Worm (Caenorhabditis elegans) whole organism, L3 larva: ENCODE measurements around the gene C03B1.3.

ENCODE experiments used
- R02D3.7 ChIP-seq: fragments of 150-350 bp; optimal IDR thresholded peaks from 2 replicates; lab custom pipeline; 2014; ENCODE audit warnings: missing biosample characterization, missing genetic modification characterization
- aly-2 ChIP-seq: fragments of 150-350 bp; optimal IDR thresholded peaks from 2 replicates; lab custom pipeline; 2014; ENCODE audit warnings: missing biosample characterization, missing genetic modification characterization
- ceh-28 ChIP-seq: fragments of 150-350 bp; optimal IDR thresholded peaks from 2 replicates; lab custom pipeline; 2014; ENCODE audit warnings: missing biosample characterization, missing genetic modification reagents, missing genetic modification characterization
- ceh-82 ChIP-seq: fragments of 150-350 bp; optimal IDR thresholded peaks from 2 replicates; lab custom pipeline; 2014; ENCODE audit warnings: missing biosample characterization, missing genetic modification characterization
- ceh-9 ChIP-seq: sonication (generic microtip); optimal IDR thresholded peaks from 2 replicates; lab custom pipeline; 2018; ENCODE audit warnings: missing biosample characterization, missing genetic modification characterization
- daf-12 ChIP-seq: fragments of 150-350 bp; optimal IDR thresholded peaks from 2 replicates; lab custom pipeline; 2014; ENCODE audit warnings: missing biosample characterization, missing genetic modification reagents, missing genetic modification characterization
- egl-5 ChIP-seq: fragments of 150-350 bp; optimal IDR thresholded peaks from 2 replicates; lab custom pipeline; 2017; ENCODE audit warnings: missing biosample characterization, missing genetic modification reagents, missing genetic modification characterization, inconsistent platforms
- elt-1 ChIP-seq: fragments of 150-350 bp; optimal IDR thresholded peaks from 2 replicates; lab custom pipeline; 2014; ENCODE audit warnings: missing biosample characterization, missing genetic modification characterization
- elt-3 ChIP-seq, 3 experiments: fragments of 150-350 bp in 1 of 3; sonication (generic microtip) in 2 of 3; optimal IDR thresholded peaks; 2 replicates in 2 of 3; 4 replicates in 1 of 3; lab custom pipeline; 2014 to 2017; ENCODE audit warnings: missing biosample characterization in 3 of 3, missing genetic modification characterization in 3 of 3
- eor-1 ChIP-seq, 2 experiments: fragments of 150-350 bp; optimal IDR thresholded peaks; 2 replicates each; lab custom pipeline; 2014 to 2018; ENCODE audit warnings: missing biosample characterization in 2 of 2, missing genetic modification characterization in 2 of 2
- fkh-2 ChIP-seq: fragments of 150-350 bp; optimal IDR thresholded peaks from 2 replicates; lab custom pipeline; 2014; ENCODE audit warnings: missing biosample characterization, missing genetic modification reagents, missing genetic modification characterization
- fos-1 ChIP-seq: fragments of 150-350 bp; optimal IDR thresholded peaks from 2 replicates; lab custom pipeline; 2014; ENCODE audit warnings: missing biosample characterization, missing genetic modification characterization
- hmg-11 ChIP-seq: sonication (generic microtip); optimal IDR thresholded peaks from 2 replicates; lab custom pipeline; 2016; ENCODE audit warnings: missing genetic modification characterization, missing compliant biosample characterization
- jun-1 ChIP-seq: fragments of 150-350 bp; optimal IDR thresholded peaks from 2 replicates; lab custom pipeline; 2014; ENCODE audit warnings: missing biosample characterization, missing genetic modification reagents, missing genetic modification characterization
- lin-39 ChIP-seq: fragments of 150-350 bp; optimal IDR thresholded peaks from 2 replicates; lab custom pipeline; 2018; ENCODE audit warnings: missing biosample characterization, missing genetic modification reagents, missing genetic modification characterization
- lsy-12 ChIP-seq: sonication (generic microtip); optimal IDR thresholded peaks from 2 replicates; lab custom pipeline; 2016; ENCODE audit warnings: mild to moderate bottlenecking, missing genetic modification characterization, missing compliant biosample characterization
- mdl-1 ChIP-seq: fragments of 150-350 bp; optimal IDR thresholded peaks from 2 replicates; lab custom pipeline; 2014; ENCODE audit warnings: missing biosample characterization, missing genetic modification characterization
- mml-1 ChIP-seq: fragments of 150-350 bp; sonication (generic microtip); optimal IDR thresholded peaks from 3 replicates; lab custom pipeline; 2014; ENCODE audit warnings: missing biosample characterization, missing genetic modification characterization
- nfya-1 ChIP-seq: sonication (generic microtip); optimal IDR thresholded peaks from 2 replicates; lab custom pipeline; 2017; ENCODE audit warnings: missing genetic modification characterization, mild to moderate bottlenecking, missing compliant biosample characterization, antibody characterized with exemption, moderate library complexity; ENCODE audit not compliant: insufficient read depth
- nhr-23 ChIP-seq: fragments of 150-350 bp; optimal IDR thresholded peaks from 2 replicates; lab custom pipeline; 2014; ENCODE audit warnings: missing biosample characterization, missing genetic modification reagents, missing genetic modification characterization
- nhr-237 ChIP-seq: fragments of 150-350 bp; optimal IDR thresholded peaks from 2 replicates; lab custom pipeline; 2014; ENCODE audit warnings: missing biosample characterization, missing genetic modification characterization
- nhr-25 ChIP-seq: sonication (generic microtip); optimal IDR thresholded peaks from 2 replicates; lab custom pipeline; 2017; ENCODE audit warnings: missing biosample characterization, missing genetic modification characterization
- nhr-28 ChIP-seq: fragments of 150-350 bp; optimal IDR thresholded peaks from 2 replicates; lab custom pipeline; 2014; ENCODE audit warnings: missing biosample characterization, missing genetic modification characterization
- nhr-67 ChIP-seq: fragments of 150-350 bp; optimal IDR thresholded peaks from 2 replicates; lab custom pipeline; 2014; ENCODE audit warnings: missing biosample characterization, missing genetic modification characterization
- nhr-76 ChIP-seq: fragments of 150-350 bp; sonication (generic microtip); optimal IDR thresholded peaks from 5 replicates; lab custom pipeline; 2014; ENCODE audit warnings: missing biosample characterization, missing genetic modification characterization
- nhr-77 ChIP-seq: fragments of 150-350 bp; optimal IDR thresholded peaks from 2 replicates; lab custom pipeline; 2014; ENCODE audit warnings: missing biosample characterization, missing genetic modification characterization
- pha-4 ChIP-seq: fragments of 150-350 bp; optimal IDR thresholded peaks from 2 replicates; lab custom pipeline; 2014; ENCODE audit warnings: missing biosample characterization, missing genetic modification reagents, missing genetic modification characterization
- skn-1 ChIP-seq: fragments of 150-350 bp; optimal IDR thresholded peaks from 2 replicates; lab custom pipeline; 2014; ENCODE audit warnings: missing biosample characterization, missing genetic modification characterization
- tbx-2 ChIP-seq: sonication (generic microtip); optimal IDR thresholded peaks from 2 replicates; lab custom pipeline; 2016; ENCODE audit warnings: mild to moderate bottlenecking, missing genetic modification characterization, missing compliant biosample characterization
- unc-39 ChIP-seq: sonication (generic microtip); optimal IDR thresholded peaks from 4 replicates; lab custom pipeline; 2017; ENCODE audit warnings: missing biosample characterization, missing genetic modification characterization
- zag-1 ChIP-seq: fragments of 150-350 bp; optimal IDR thresholded peaks from 2 replicates; lab custom pipeline; 2014; ENCODE audit warnings: missing biosample characterization, missing genetic modification characterization
- ztf-11 ChIP-seq: fragments of 150-350 bp; optimal IDR thresholded peaks from 2 replicates; lab custom pipeline; 2014; ENCODE audit warnings: missing biosample characterization, missing genetic modification characterization
- ztf-4 ChIP-seq: fragments of 150-350 bp; optimal IDR thresholded peaks from 2 replicates; lab custom pipeline; 2014; ENCODE audit warnings: missing biosample characterization, missing genetic modification characterization

The C03B1.3 gene

ce11 chrX:6320887-6321286 lies 44.9 kb upstream of the C03B1.3 start (continued):
- TF ChIP-seq zag-1 (no peak), nhr-76 (tag; lab: Kevin White, UChicago) (no peak), R02D3.7 (tag; lab: Kevin White, UChicago) (no peak), mdl-1 (tag; lab: Kevin White, UChicago) (no peak), nhr-67 (no peak), ceh-9 (tag; lab: Kevin White, UChicago) (no peak)

ce11 chrX:6321380-6321779 lies 44.4 kb upstream of the C03B1.3 start:
- TF ChIP-seq ceh-82 (no peak), elt-1 (tag; lab: Kevin White, UChicago) (peak; percentile 59)

DNA sequence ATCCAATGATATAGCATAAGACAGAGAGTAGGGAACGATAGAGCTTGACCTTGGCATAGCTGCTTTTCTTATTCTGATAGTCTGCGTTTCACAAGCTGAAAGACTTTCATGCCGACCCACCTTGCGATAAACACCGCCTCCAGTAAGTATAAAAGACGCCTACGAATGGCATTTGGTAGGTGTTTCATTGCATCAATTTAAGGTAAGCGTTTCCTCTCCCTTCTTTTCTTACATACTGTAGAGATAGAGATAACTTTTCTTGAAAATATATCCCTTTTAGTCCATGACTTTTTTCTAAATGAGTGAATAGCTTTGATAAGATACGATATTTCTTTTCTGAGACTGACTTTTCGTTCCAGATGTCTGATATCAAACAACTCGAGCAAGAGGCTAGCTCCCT lies 42.7 kb upstream of the C03B1.3 start, which contains the start of gene col-167:
Gene col-167 (plus strand): TSS at position 360 of the 400 bp plus-strand sequence.
- TF ChIP-seq nhr-25, result peak; percentile 77
- no peak for TF ChIP-seq tbx-2
- no peak for TF ChIP-seq nhr-237 (tag; lab: Kevin White, UChicago)
- TF ChIP-seq elt-3 (tag; optimal IDR thresholded peaks at IDR 0.05; lab: Kevin White, UChicago), result no peak
- TF ChIP-seq nfya-1 (tag; lab: Kevin White, UChicago), result peak; percentile 11
- no peak for TF ChIP-seq mdl-1 (tag; lab: Kevin White, UChicago)
- no peak for TF ChIP-seq fkh-2
- no peak for TF ChIP-seq lin-39 (tag; lab: Kevin White, UChicago)
- TF ChIP-seq ceh-82, result no peak
- peak; percentile 1 for TF ChIP-seq nhr-23
- no peak for TF ChIP-seq jun-1
- no peak for TF ChIP-seq hmg-11 (tag; lab: Kevin White, UChicago)
- TF ChIP-seq nhr-28 (tag; lab: Kevin White, UChicago), result no peak
- TF ChIP-seq skn-1 (tag; lab: Kevin White, UChicago), result no peak
- TF ChIP-seq nhr-77, result no peak
- no peak for TF ChIP-seq nhr-67
- no peak for TF ChIP-seq ztf-11 (tag; lab: Kevin White, UChicago)
- TF ChIP-seq ztf-4 (tag; lab: Kevin White, UChicago), result no peak
- TF ChIP-seq mml-1 (tag; lab: Kevin White, UChicago), result no peak

- peak; percentile 35 for TF ChIP-seq ceh-28 (tag; lab: Kevin White, UChicago)
- peak; percentile 55 for TF ChIP-seq aly-2 (tag; lab: Kevin White, UChicago)
- peak; percentile 31 for TF ChIP-seq R02D3.7 (tag; lab: Kevin White, UChicago)
- TF ChIP-seq tbx-2, result peak; percentile 14
- TF ChIP-seq, all 47 proteins: peak for 4; not testable (repeated sequence) for 43
These were observed 41.5 kb upstream of the C03B1.3 start for ce11 chrX:6324124-6324893.

ce11 chrX:6326088-6326487 lies 39.7 kb upstream of the C03B1.3 start, which contains the start of gene col-168:
Gene col-168, plus strand, starts transcription at chrX:6326388.
- TF ChIP-seq ceh-28 (tag; lab: Kevin White, UChicago) (no peak), jun-1 (no peak), nhr-67 (no peak), zag-1 (no peak), lin-39 (tag; lab: Kevin White, UChicago) (no peak)
- TF ChIP-seq, all 47 proteins: peak for 0

- peak in 1 of 3 experiments; percentile 24 for TF ChIP-seq elt-3 (tag; optimal IDR thresholded peaks at IDR 0.05; lab: Kevin White, UChicago)
- TF ChIP-seq daf-12 (tag; lab: Kevin White, UChicago), result no peak
These were observed 37.0 kb upstream of the C03B1.3 start, which contains the start of gene col-169 for ce11 chrX:6328860-6329259. Gene col-169, plus strand, starts transcription at chrX:6329160.

ce11 chrX:6331409-6331808 lies 34.4 kb upstream of the C03B1.3 start, which contains the start of gene col-170:
Gene col-170, plus strand, starts transcription at chrX:6331709.
- TF ChIP-seq unc-39 (tag; lab: Kevin White, UChicago) (no peak), ztf-4 (tag; lab: Kevin White, UChicago) (no peak), nhr-77 (no peak), egl-5 (tag; lab: Kevin White, UChicago) (no peak), ceh-28 (tag; lab: Kevin White, UChicago) (no peak), pha-4 (no peak), fos-1 (tag; lab: Kevin White, UChicago) (no peak), skn-1 (tag; lab: Kevin White, UChicago) (no peak), eor-1 (tag; optimal IDR thresholded peaks at IDR 0.05; lab: Kevin White, UChicago) (no peak), fkh-2 (no peak), daf-12 (tag; lab: Kevin White, UChicago) (no peak), lsy-12 (tag; lab: Kevin White, UChicago) (no peak), nhr-237 (tag; lab: Kevin White, UChicago) (no peak), jun-1 (no peak), nfya-1 (tag; lab: Kevin White, UChicago) (no peak)
